Worm (Caenorhabditis elegans) whole organism, L4 larva: ENCODE results near the gene F26A1.4.

Source experiments
- F49E8.2 ChIP-seq: sonication (generic microtip); optimal IDR thresholded peaks from 2 replicates; lab custom pipeline; 2016; ENCODE audit warnings: missing compliant biosample characterization, mild to moderate bottlenecking, missing genetic modification characterization, borderline replicate concordance
- R02D3.7 ChIP-seq: fragments of 150-350 bp; sonication (generic microtip); optimal IDR thresholded peaks from 3 replicates; lab custom pipeline; 2014; ENCODE audit warnings: missing biosample characterization, missing genetic modification characterization
- daf-12 ChIP-seq: fragments of 150-350 bp; optimal IDR thresholded peaks from 2 replicates; lab custom pipeline; 2014; ENCODE audit warnings: missing biosample characterization, missing genetic modification reagents, missing genetic modification characterization
- dve-1 ChIP-seq: sonication (generic microtip); optimal IDR thresholded peaks from 2 replicates; lab custom pipeline; 2017; ENCODE audit warnings: antibody characterized with exemption, mild to moderate bottlenecking, missing genetic modification characterization, missing compliant biosample characterization; ENCODE audit not compliant: insufficient read depth
- lin-15B ChIP-seq: fragments of 150-350 bp; sonication (generic microtip); optimal IDR thresholded peaks from 3 replicates; lab custom pipeline; 2014; ENCODE audit warnings: missing biosample characterization, missing genetic modification characterization
- lin-29 ChIP-seq: fragments of 200-800 bp; sonication (Bioruptor generic); IDR thresholded peaks from 2 replicates; pipeline ENCODE4 v1.3.6; 2022; ENCODE audit warnings: missing genetic modification reagents, missing genetic modification characterization, missing compliant biosample characterization
- mdt-29 ChIP-seq: fragments of 200-800 bp; sonication (Bioruptor generic); IDR thresholded peaks from 2 replicates; pipeline ENCODE4 v1.3.6; 2022; ENCODE audit warnings: missing genetic modification reagents, missing genetic modification characterization, missing compliant biosample characterization
- nhr-237 ChIP-seq: sonication (generic microtip); optimal IDR thresholded peaks from 2 replicates; lab custom pipeline; 2017; ENCODE audit warnings: missing biosample characterization, missing genetic modification characterization
- nhr-77 ChIP-seq: fragments of 150-350 bp; optimal IDR thresholded peaks from 2 replicates; lab custom pipeline; 2014; ENCODE audit warnings: missing biosample characterization, missing genetic modification characterization
- snpc-4 ChIP-seq: fragments of 150-350 bp; optimal IDR thresholded peaks from 2 replicates; lab custom pipeline; 2014; ENCODE audit warnings: missing biosample characterization, missing genetic modification characterization

DNA sequence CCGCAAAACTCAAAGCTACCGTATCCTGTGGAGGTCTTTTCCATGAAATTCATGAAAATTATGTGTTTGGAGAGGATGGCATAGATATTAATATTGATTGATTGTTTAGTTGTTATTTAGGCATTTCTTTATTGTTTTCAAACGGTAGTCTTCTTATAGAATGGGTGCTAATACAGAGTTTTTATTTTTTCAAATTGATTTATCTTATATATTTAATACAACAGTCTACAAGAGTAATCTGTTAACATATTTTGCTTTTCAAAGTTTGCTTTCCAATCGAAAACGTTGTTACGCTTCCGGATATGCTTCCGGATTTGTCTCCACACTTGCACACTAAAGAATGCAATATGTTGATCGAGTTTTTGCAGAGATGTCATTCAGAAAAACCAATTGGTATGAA, 49.4 kb downstream of the F26A1.4 start, which contains the start of gene C35D10.17:
- no peak for TF ChIP-seq nhr-237 (tag; lab: Kevin White, UChicago)
- no peak for TF ChIP-seq snpc-4 (tag; lab: Kevin White, UChicago)
- TF ChIP-seq lin-29 (GFP tag; lab: Robert Waterston, UW), result no peak
- no peak for TF ChIP-seq mdt-29 (GFP tag; lab: Robert Waterston, UW)
- TF ChIP-seq dve-1, result no peak
- TF ChIP-seq F49E8.2 (tag; lab: Kevin White, UChicago), result no peak
- TF ChIP-seq daf-12, result no peak
- no peak for TF ChIP-seq R02D3.7 (tag; lab: Kevin White, UChicago)
- TF ChIP-seq nhr-77 (tag; lab: Kevin White, UChicago), result no peak
- TF ChIP-seq lin-15B (tag; lab: Kevin White, UChicago), result no peak
